Fruit fly (Drosophila melanogaster): Measurements from ENCODE around the gene sov.

DNA sequence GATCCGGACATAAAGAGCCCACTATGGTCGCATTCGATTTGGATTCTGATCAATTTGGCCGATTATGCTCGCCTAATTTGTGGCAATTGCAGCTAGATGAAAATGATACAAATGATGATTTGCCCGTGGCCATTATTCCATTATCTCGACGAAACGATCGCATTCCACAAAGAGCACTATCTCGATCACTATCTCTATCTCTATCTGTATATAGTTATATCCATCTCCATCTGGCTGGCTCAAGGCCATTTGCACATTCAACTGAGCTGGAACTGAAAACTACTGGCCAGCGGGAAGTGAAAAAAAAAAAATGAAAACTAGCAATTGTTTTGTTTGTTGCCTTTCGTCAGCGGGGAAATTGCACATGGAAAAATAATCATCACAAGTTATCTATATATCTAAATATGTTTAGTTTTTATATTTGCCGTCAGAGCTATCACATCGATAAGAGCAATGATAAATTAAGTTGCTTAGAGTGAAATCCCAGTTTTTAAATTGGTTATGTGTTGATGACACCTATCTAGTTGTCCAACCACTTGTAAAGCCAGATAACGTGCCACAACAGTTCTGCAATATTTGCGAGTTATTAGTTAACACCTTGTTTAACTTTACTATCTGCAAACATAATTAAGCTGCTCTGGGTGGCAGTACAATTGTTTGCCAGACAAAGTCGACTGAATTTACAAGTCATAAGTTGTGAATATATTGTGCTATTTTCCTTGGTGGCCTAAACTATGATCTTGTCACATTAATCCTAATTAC lies 43.3 kb downstream of the sov start:
- TF ChIP-seq pan (optimal IDR thresholded peaks at IDR 0.05) (no peak), OdsH (GFP tag; optimal IDR thresholded peaks at IDR 0.05) (no peak), Jra (GFP tag; optimal IDR thresholded peaks at IDR 0.05) (no peak), sage (GFP tag; optimal IDR thresholded peaks at IDR 0.05) (no peak), Mio (GFP tag; optimal IDR thresholded peaks at IDR 0.05) (no peak), rgr (GFP tag; optimal IDR thresholded peaks at IDR 0.05) (no peak), Sp1 (GFP tag; optimal IDR thresholded peaks at IDR 0.05) (no peak), Abd-B (GFP tag; optimal IDR thresholded peaks at IDR 0.05) (no peak), HLH106 (tag; optimal IDR thresholded peaks at IDR 0.05) (no peak)

All from whole organism, wandering third instar larva.